Worm (Caenorhabditis elegans) whole organism, L4 larva: Measurements from ENCODE around the gene srd-55.
"Not testable (repeated sequence)": the region's sequence is repeated elsewhere in the genome, so short reads cannot be mapped to it uniquely, and the experiment has no call there.

ENCODE experiments used
- F37D6.2 ChIP-seq: sonication (generic microtip); optimal IDR thresholded peaks from 2 replicates; lab custom pipeline; 2016; ENCODE audit warnings: mild to moderate bottlenecking, missing genetic modification characterization, missing compliant biosample characterization
- F44E2.7 ChIP-seq: fragments of 200-800 bp; sonication (Bioruptor generic); IDR thresholded peaks from 2 replicates; pipeline ENCODE4 v2.1.2; 2022; ENCODE audit warnings: missing genetic modification characterization, missing compliant biosample characterization
- R02D3.7 ChIP-seq: fragments of 150-350 bp; sonication (generic microtip); optimal IDR thresholded peaks from 3 replicates; lab custom pipeline; 2014; ENCODE audit warnings: missing biosample characterization, missing genetic modification characterization
- T20F7.1 ChIP-seq: fragments of 200-800 bp; sonication (Bioruptor generic); optimal IDR thresholded peaks from 2 replicates; lab custom pipeline; 2018; ENCODE audit warnings: mild to moderate bottlenecking, missing genetic modification characterization, missing compliant biosample characterization
- T26A8.4 ChIP-seq: fragments of 200-800 bp; sonication (Bioruptor generic); IDR thresholded peaks from 2 replicates; pipeline ENCODE4 v1.3.6; 2022; ENCODE audit warnings: missing genetic modification characterization, missing compliant biosample characterization
- Y105C5A.15 ChIP-seq: fragments of 200-800 bp; sonication (Bioruptor generic); IDR thresholded peaks from 2 replicates; pipeline ENCODE4 v1.3.6; 2022; ENCODE audit warnings: missing genetic modification characterization, missing compliant biosample characterization
- Y48G9A.11 ChIP-seq: fragments of 200-800 bp; sonication (Bioruptor generic); IDR thresholded peaks from 2 replicates; pipeline ENCODE4 v1.3.6; 2022; ENCODE audit warnings: missing genetic modification reagents, missing genetic modification characterization, missing compliant biosample characterization
- Y5F2A.4 ChIP-seq: fragments of 200-800 bp; sonication (Bioruptor generic); optimal IDR thresholded peaks from 2 replicates; lab custom pipeline; 2018; ENCODE audit warnings: mild to moderate bottlenecking, missing genetic modification characterization, missing compliant biosample characterization
- aly-2 ChIP-seq: sonication (generic microtip); optimal IDR thresholded peaks from 2 replicates; lab custom pipeline; 2018; ENCODE audit warnings: missing biosample characterization, missing genetic modification characterization
- arid-1 ChIP-seq: fragments of 200-800 bp; sonication (Bioruptor generic); conservative IDR thresholded peaks from 2 replicates; pipeline ENCODE4 v1.3.6; 2022; ENCODE audit warnings: missing genetic modification reagents, missing genetic modification characterization, missing compliant biosample characterization
- ceh-20 ChIP-seq: fragments of 200-800 bp; sonication (Bioruptor generic); IDR thresholded peaks from 2 replicates; pipeline ENCODE4 v1.3.6; 2022; ENCODE audit warnings: missing genetic modification reagents, missing genetic modification characterization, missing compliant biosample characterization
- ceh-32 ChIP-seq: sonication (generic microtip); optimal IDR thresholded peaks from 2 replicates; lab custom pipeline; 2016; ENCODE audit warnings: mild to moderate bottlenecking, missing genetic modification characterization, missing compliant biosample characterization; ENCODE audit not compliant: poor library complexity
- ceh-44 ChIP-seq: fragments of 200-800 bp; sonication (Bioruptor generic); IDR thresholded peaks from 2 replicates; pipeline ENCODE4 v1.3.6; 2022; ENCODE audit warnings: missing genetic modification reagents, missing genetic modification characterization, missing compliant biosample characterization
- dmd-6 ChIP-seq: fragments of 200-800 bp; sonication (Bioruptor generic); IDR thresholded peaks from 2 replicates; pipeline ENCODE4 v1.3.6; 2022; ENCODE audit warnings: missing genetic modification reagents, missing genetic modification characterization, missing compliant biosample characterization
- dmd-8 ChIP-seq: fragments of 200-800 bp; sonication (Bioruptor generic); IDR thresholded peaks from 2 replicates; pipeline ENCODE4 v1.3.6; 2022; ENCODE audit warnings: missing genetic modification characterization, missing compliant biosample characterization
- hif-1 ChIP-seq, 2 experiments: sonication (generic microtip); optimal IDR thresholded peaks; 2 replicates each; lab custom pipeline; 2016 to 2017; ENCODE audit warnings: missing compliant biosample characterization in 2 of 2, missing genetic modification characterization in 2 of 2, missing genetic modification reagents in 2 of 2, missing genotype in 2 of 2, mild to moderate bottlenecking in 1 of 2
- mdl-1 ChIP-seq, 2 experiments: fragments of 150-350 bp in 1 of 2; sonication (generic microtip) in 1 of 2; optimal IDR thresholded peaks; 2 replicates each; lab custom pipeline; 2014 to 2017; ENCODE audit warnings: missing biosample characterization in 2 of 2, missing genetic modification characterization in 2 of 2
- mxl-3 ChIP-seq: fragments of 200-800 bp; sonication (Bioruptor generic); optimal IDR thresholded peaks from 2 replicates; lab custom pipeline; 2018; ENCODE audit warnings: mild to moderate bottlenecking, missing genetic modification characterization, missing compliant biosample characterization
- nhr-102 ChIP-seq: sonication (generic microtip); optimal IDR thresholded peaks from 2 replicates; lab custom pipeline; 2016; ENCODE audit warnings: mild to moderate bottlenecking, missing genetic modification characterization, moderate library complexity, missing compliant biosample characterization
- nhr-25 ChIP-seq: sonication (generic microtip); optimal IDR thresholded peaks from 2 replicates; lab custom pipeline; 2017; ENCODE audit warnings: missing genetic modification characterization, mild to moderate bottlenecking, missing compliant biosample characterization, antibody characterized with exemption, moderate library complexity, borderline replicate concordance; ENCODE audit not compliant: insufficient read depth
- nhr-28 ChIP-seq: fragments of 150-350 bp; optimal IDR thresholded peaks from 2 replicates; lab custom pipeline; 2014; ENCODE audit warnings: missing biosample characterization, missing genetic modification characterization
- pqm-1 ChIP-seq: sonication (generic microtip); optimal IDR thresholded peaks from 2 replicates; lab custom pipeline; 2017; ENCODE audit warnings: missing biosample characterization, missing genetic modification characterization
- set-16 ChIP-seq: fragments of 200-800 bp; sonication (Bioruptor generic); IDR thresholded peaks from 2 replicates; pipeline ENCODE4 v1.3.6; 2022; ENCODE audit warnings: missing genetic modification reagents, missing genetic modification characterization, missing compliant biosample characterization
- snpc-1.2 ChIP-seq: fragments of 200-800 bp; sonication (Bioruptor generic); IDR thresholded peaks from 2 replicates; pipeline ENCODE4 v1.3.6; 2022; ENCODE audit warnings: missing genetic modification reagents, missing genetic modification characterization, missing compliant biosample characterization
- tra-1 ChIP-seq: fragments of 200-800 bp; sonication (Bioruptor generic); IDR thresholded peaks from 2 replicates; pipeline ENCODE4 v1.3.6; 2022; ENCODE audit warnings: missing genetic modification reagents, missing genetic modification characterization, missing compliant biosample characterization
- unc-39 ChIP-seq: sonication (generic microtip); optimal IDR thresholded peaks from 2 replicates; lab custom pipeline; 2017; ENCODE audit warnings: missing biosample characterization, missing genetic modification characterization
- unc-62 ChIP-seq, 3 experiments: fragments of 150-350 bp in 1 of 3; sonication (generic microtip); optimal IDR thresholded peaks in 2 of 3; peaks in 1 of 3; 1 replicate in 1 of 3; 2 replicates in 2 of 3; lab custom pipeline; 2014 to 2017; ENCODE audit warnings: missing biosample characterization in 3 of 3, missing genetic modification characterization in 3 of 3, missing genetic modification reagents in 3 of 3, missing genotype in 1 of 3
- zag-1 ChIP-seq: fragments of 150-350 bp; optimal IDR thresholded peaks from 2 replicates; lab custom pipeline; 2014; ENCODE audit warnings: missing biosample characterization, missing genetic modification characterization
- zfp-3 ChIP-seq: fragments of 200-800 bp; sonication (Bioruptor generic); conservative IDR thresholded peaks from 2 replicates; pipeline ENCODE4 v1.3.6; 2022; ENCODE audit warnings: missing genetic modification reagents, missing genetic modification characterization, missing compliant biosample characterization
- zip-2 ChIP-seq: fragments of 150-350 bp; optimal IDR thresholded peaks from 2 replicates; lab custom pipeline; 2014; ENCODE audit warnings: missing biosample characterization, missing genetic modification characterization

Gene srd-55

ce11 chrII:7420796-7421386 is 12.6 kb downstream of the srd-55 start:
- TF ChIP-seq zag-1 (tag; lab: Kevin White, UChicago) = no peak
- no peak for TF ChIP-seq T26A8.4
- TF ChIP-seq dmd-6 (GFP tag; lab: Robert Waterston, UW) = peak; percentile 33
- no peak for TF ChIP-seq tra-1 (GFP tag; lab: Robert Waterston, UW)
- TF ChIP-seq hif-1 (tag; optimal IDR thresholded peaks at IDR 0.05; lab: Kevin White, UChicago) = no peak
- no peak for TF ChIP-seq T20F7.1 (GFP tag; lab: Kevin White, UChicago)
- TF ChIP-seq mxl-3 (GFP tag; lab: Kevin White, UChicago) = no peak
- TF ChIP-seq mdl-1 (tag; optimal IDR thresholded peaks at IDR 0.05; lab: Kevin White, UChicago) = peak in 1 of 2 experiments; percentile 6
- TF ChIP-seq unc-62 (GFP tag; optimal IDR thresholded peaks at IDR 0.05 in 1 of 2; lab: Kevin White, UChicago) = peak in 1 of 2 experiments; percentile 20
- no peak for TF ChIP-seq unc-62 (tag; optimal IDR thresholded peaks at IDR 0.05; lab: Kevin White, UChicago)
- TF ChIP-seq pqm-1 (tag; lab: Kevin White, UChicago) = peak; percentile 77
- TF ChIP-seq arid-1 = no peak
- peak; percentile 94 for TF ChIP-seq nhr-28

- TF ChIP-seq pqm-1 (tag; lab: Kevin White, UChicago) (no peak), zip-2 (tag; lab: Kevin White, UChicago) (no peak), F37D6.2 (tag; lab: Kevin White, UChicago) (no peak), dmd-8 (GFP tag; lab: Robert Waterston, UW) (no peak), Y48G9A.11 (GFP tag; lab: Robert Waterston, UW) (no peak), nhr-25 (tag; lab: Kevin White, UChicago) (no peak), Y5F2A.4 (no peak), snpc-1.2 (GFP tag; lab: Robert Waterston, UW) (no peak), zfp-3 (no peak), aly-2 (tag; lab: Kevin White, UChicago) (no peak), ceh-32 (tag; lab: Kevin White, UChicago) (no peak), ceh-20 (GFP tag; lab: Robert Waterston, UW) (no peak)
Measured at ce11 chrII:7432327-7432726, 24.0 kb downstream of the srd-55 start, which contains the start of gene srd-54. TSS of gene srd-54 (plus strand) at chrII:7432627.

ce11 chrII:7434182-7434581 is 25.9 kb downstream of the srd-55 start, which contains the start of gene kcc-3:
TSS of gene kcc-3 (minus strand) at chrII:7434282.
- TF ChIP-seq dmd-6 (GFP tag; lab: Robert Waterston, UW) (no peak), nhr-102 (tag; lab: Kevin White, UChicago) (no peak), arid-1 (no peak), unc-39 (no peak)

- not testable (repeated sequence) for TF ChIP-seq F44E2.7 (GFP tag; lab: Robert Waterston, UW); R02D3.7 (tag; lab: Kevin White, UChicago); ceh-44 (GFP tag; lab: Robert Waterston, UW)
Measured at ce11 chrII:7434958-7435357, 26.7 kb downstream of the srd-55 start, which contains the start of gene K02A2.1. TSS of gene K02A2.1 (plus strand) at chrII:7435258.

- TF ChIP-seq Y105C5A.15 (GFP tag; lab: Robert Waterston, UW) = 0 out of 2 replicates have a peak, but pooled peaks have one; percentile 53
- TF ChIP-seq set-16 (GFP tag; lab: Robert Waterston, UW) = peak; percentile 74
- peak; percentile 62; the same call in 1 of the 2 replicates for TF ChIP-seq dmd-8 (GFP tag; lab: Robert Waterston, UW)
Measured at ce11 chrII:7446683-7447082, 38.4 kb downstream of the srd-55 start.
